Worm (Caenorhabditis elegans) whole organism, late embryonic: ENCODE measurements around the gene Y45G5AM.7.

Source experiments
- F13H6.1 ChIP-seq: sonication (generic microtip); optimal IDR thresholded peaks from 2 replicates; lab custom pipeline; 2016; ENCODE audit warnings: missing genetic modification characterization, missing compliant biosample characterization
- K02D7.2 ChIP-seq: sonication (generic microtip); optimal IDR thresholded peaks from 2 replicates; lab custom pipeline; 2017; ENCODE audit warnings: mild to moderate bottlenecking, missing genetic modification characterization, missing compliant biosample characterization
- Y22D7AL.16 ChIP-seq: sonication (generic microtip); optimal IDR thresholded peaks from 2 replicates; lab custom pipeline; 2016; ENCODE audit warnings: missing genetic modification characterization, missing compliant biosample characterization
- ceh-18 ChIP-seq: sonication (generic microtip); optimal IDR thresholded peaks from 2 replicates; lab custom pipeline; 2016; ENCODE audit warnings: missing genetic modification characterization, missing compliant biosample characterization
- dmd-4 ChIP-seq: sonication (generic microtip); optimal IDR thresholded peaks from 2 replicates; lab custom pipeline; 2016; ENCODE audit warnings: borderline replicate concordance, missing genetic modification characterization, missing compliant biosample characterization
- fkh-10 ChIP-seq: fragments of 150-350 bp; optimal IDR thresholded peaks from 2 replicates; lab custom pipeline; 2014; ENCODE audit warnings: missing biosample characterization, missing genetic modification reagents, missing genetic modification characterization
- hlh-30 ChIP-seq: sonication (generic microtip); optimal IDR thresholded peaks from 2 replicates; lab custom pipeline; 2017; ENCODE audit warnings: antibody characterized with exemption, missing genetic modification characterization, missing compliant biosample characterization; ENCODE audit not compliant: insufficient read depth
- lin-11 ChIP-seq: fragments of 200-800 bp; sonication (Bioruptor generic); optimal IDR thresholded peaks from 2 replicates; lab custom pipeline; 2018; ENCODE audit warnings: mild to moderate bottlenecking, missing genetic modification characterization, missing compliant biosample characterization
- nhr-11 ChIP-seq: fragments of 150-350 bp; optimal IDR thresholded peaks from 2 replicates; lab custom pipeline; 2014; ENCODE audit warnings: missing biosample characterization, missing genetic modification characterization
- pha-4 ChIP-seq: fragments of 150-350 bp; optimal IDR thresholded peaks from 2 replicates; lab custom pipeline; 2018; ENCODE audit warnings: missing biosample characterization, missing genetic modification reagents, missing genetic modification characterization
- pros-1 ChIP-seq: fragments of 150-350 bp; optimal IDR thresholded peaks from 2 replicates; lab custom pipeline; 2014; ENCODE audit warnings: missing biosample characterization, missing genetic modification reagents, missing genetic modification characterization
- tbx-2 ChIP-seq: sonication (generic microtip); optimal IDR thresholded peaks from 2 replicates; lab custom pipeline; 2016; ENCODE audit warnings: missing genetic modification characterization, missing compliant biosample characterization
- unc-86 ChIP-seq: sonication (generic microtip); optimal IDR thresholded peaks from 2 replicates; lab custom pipeline; 2016; ENCODE audit warnings: missing genetic modification characterization, missing compliant biosample characterization

ce11 chrV:4122415-4122814 is 47.6 kb downstream of the Y45G5AM.7 start, which contains the start of gene phat-5:
- no peak for TF ChIP-seq K02D7.2 (tag; lab: Kevin White, UChicago)
- TF ChIP-seq dmd-4 (tag; lab: Kevin White, UChicago), result no peak
- TF ChIP-seq tbx-2 (tag; lab: Kevin White, UChicago), result no peak
- no peak for TF ChIP-seq fkh-10 (GFP tag; lab: Kevin White, UChicago)
- no peak for TF ChIP-seq unc-86 (tag; lab: Kevin White, UChicago)
- TF ChIP-seq hlh-30 (tag; lab: Kevin White, UChicago), result no peak
- TF ChIP-seq pros-1 (tag; lab: Kevin White, UChicago), result no peak
- no peak for TF ChIP-seq Y22D7AL.16 (tag; lab: Kevin White, UChicago)
- TF ChIP-seq pha-4 (tag; lab: Kevin White, UChicago), result no peak
- TF ChIP-seq F13H6.1 (tag; lab: Kevin White, UChicago), result no peak
- no peak for TF ChIP-seq lin-11 (tag; lab: Kevin White, UChicago)
- TF ChIP-seq ceh-18 (tag; lab: Kevin White, UChicago), result no peak
- no peak for TF ChIP-seq nhr-11 (tag; lab: Kevin White, UChicago)
